Worm (Caenorhabditis elegans): Measurements from ENCODE around the gene F31F4.17.

ce11 chrV:683858-684257 lies 23.7 kb upstream of the F31F4.17 start, which contains the start of gene F31F4.1:
- TF ChIP-seq pat-9 (tag; optimal IDR thresholded peaks at IDR 0.05) (no peak), F13H6.1 (tag; optimal IDR thresholded peaks at IDR 0.05) (no peak), pag-3 (tag; optimal IDR thresholded peaks at IDR 0.05; ENCODE audit: borderline replicate concordance) (no peak), elt-2 (tag; optimal IDR thresholded peaks at IDR 0.05) (no peak), fkh-6 (tag; optimal IDR thresholded peaks at IDR 0.05) (no peak), syd-9 (tag; optimal IDR thresholded peaks at IDR 0.05) (no peak), ceh-9 (tag; optimal IDR thresholded peaks at IDR 0.05) (no peak), pha-2 (tag; optimal IDR thresholded peaks at IDR 0.05) (no peak), npax-4 (tag; optimal IDR thresholded peaks at IDR 0.05) (no peak), unc-55 (GFP tag; optimal IDR thresholded peaks at IDR 0.05) (no peak), ceh-6 (GFP tag; optimal IDR thresholded peaks at IDR 0.05) (no peak)

Measured in whole organism, late embryonic.